Worm (Caenorhabditis elegans) whole organism, late embryonic: ENCODE measurements around the gene T21D9.2.

ENCODE experiments used
- ama-1 ChIP-seq: fragments of 150-350 bp; optimal IDR thresholded peaks from 2 replicates; lab custom pipeline; 2014
- elt-4 ChIP-seq: sonication (generic microtip); optimal IDR thresholded peaks from 2 replicates; lab custom pipeline; 2016; ENCODE audit warnings: missing genetic modification characterization, missing compliant biosample characterization
- eyg-1 ChIP-seq: sonication (generic microtip); optimal IDR thresholded peaks from 2 replicates; lab custom pipeline; 2016; ENCODE audit warnings: missing genotype, missing genetic modification characterization, missing compliant biosample characterization
- fax-1 ChIP-seq: sonication (generic microtip); optimal IDR thresholded peaks from 2 replicates; lab custom pipeline; 2016; ENCODE audit warnings: missing genotype, missing genetic modification characterization, missing compliant biosample characterization
- hlh-13 ChIP-seq: fragments of 200-800 bp; sonication (Bioruptor generic); optimal IDR thresholded peaks from 2 replicates; lab custom pipeline; 2018; ENCODE audit warnings: mild to moderate bottlenecking, missing genetic modification characterization, missing compliant biosample characterization
- hlh-15 ChIP-seq: sonication (generic microtip); optimal IDR thresholded peaks from 2 replicates; lab custom pipeline; 2016; ENCODE audit warnings: missing genetic modification characterization, missing compliant biosample characterization
- mec-3 ChIP-seq: sonication (generic microtip); optimal IDR thresholded peaks from 2 replicates; lab custom pipeline; 2016; ENCODE audit warnings: borderline replicate concordance, missing genetic modification characterization, missing compliant biosample characterization
- nfya-1 ChIP-seq: sonication (generic microtip); optimal IDR thresholded peaks from 2 replicates; lab custom pipeline; 2017; ENCODE audit warnings: missing genetic modification characterization, mild to moderate bottlenecking, missing compliant biosample characterization, antibody characterized with exemption, moderate library complexity
- nhr-11 ChIP-seq: fragments of 150-350 bp; optimal IDR thresholded peaks from 2 replicates; lab custom pipeline; 2014; ENCODE audit warnings: missing biosample characterization, missing genetic modification characterization
- unc-3 ChIP-seq, 2 experiments: fragments of 200-800 bp in 1 of 2; sonication (Bioruptor generic) in 1 of 2; sonication (generic microtip) in 1 of 2; conservative IDR thresholded peaks in 1 of 2; optimal IDR thresholded peaks in 1 of 2; 2 replicates each; pipeline versions ENCODE4 v1.3.6 to Lab custom; 2016 to 2022; ENCODE audit warnings: missing compliant biosample characterization in 2 of 2, missing genetic modification characterization in 2 of 2, missing genetic modification reagents in 1 of 2

DNA sequence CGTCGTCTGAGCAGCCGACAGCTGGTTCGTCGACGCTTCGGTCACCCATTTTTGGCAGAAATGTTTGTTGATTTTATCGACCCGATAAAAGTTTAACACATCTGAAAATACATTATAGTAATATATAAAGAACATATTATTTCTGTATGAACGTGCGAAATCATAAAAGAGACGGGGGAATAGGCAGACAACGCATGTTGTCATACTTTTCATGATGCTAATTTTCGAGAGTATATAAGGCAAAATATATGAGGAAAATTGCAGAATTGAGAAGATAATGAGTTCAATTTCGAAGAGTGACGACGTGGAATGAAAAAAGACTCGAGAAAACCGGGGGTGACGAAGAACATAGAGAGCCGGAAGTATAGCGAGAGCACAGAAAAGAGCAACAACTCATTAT is 33.4 kb upstream of the T21D9.2 start, which contains the start of gene F53B1.8:
- TF ChIP-seq nhr-11 (tag; lab: Kevin White, UChicago) (no peak), eyg-1 (tag; lab: Kevin White, UChicago) (no peak), unc-3 (GFP tag; conservative IDR thresholded peaks at IDR 0.05; lab: Robert Waterston, UW) (no peak), unc-3 (tag; optimal IDR thresholded peaks at IDR 0.05; lab: Kevin White, UChicago) (no peak), hlh-13 (GFP tag; lab: Kevin White, UChicago) (no peak), hlh-15 (no peak), elt-4 (no peak), mec-3 (tag; lab: Kevin White, UChicago) (no peak), nfya-1 (no peak), fax-1 (tag; lab: Kevin White, UChicago) (no peak), ama-1 (lab: Kevin White, UChicago) (no peak)
